Worm (Caenorhabditis elegans) whole organism, early embryonic: ENCODE results near the gene T22E5.6.

Experiments
- B0310.2 ChIP-seq: sonication (generic microtip); optimal IDR thresholded peaks from 2 replicates; lab custom pipeline; 2016; ENCODE audit warnings: mild to moderate bottlenecking, missing genetic modification characterization, missing compliant biosample characterization
- ama-1 ChIP-seq: fragments of 150-350 bp; optimal IDR thresholded peaks from 2 replicates; lab custom pipeline; 2014
- ceh-13 ChIP-seq: fragments of 200-800 bp; sonication (Bioruptor generic); optimal IDR thresholded peaks from 2 replicates; lab custom pipeline; 2018; ENCODE audit warnings: mild to moderate bottlenecking, missing genetic modification characterization, missing compliant biosample characterization
- sea-1 ChIP-seq: fragments of 200-800 bp; sonication (Bioruptor generic); conservative IDR thresholded peaks from 2 replicates; pipeline ENCODE4 v1.3.6; 2022; ENCODE audit warnings: missing genetic modification characterization, missing compliant biosample characterization

DNA sequence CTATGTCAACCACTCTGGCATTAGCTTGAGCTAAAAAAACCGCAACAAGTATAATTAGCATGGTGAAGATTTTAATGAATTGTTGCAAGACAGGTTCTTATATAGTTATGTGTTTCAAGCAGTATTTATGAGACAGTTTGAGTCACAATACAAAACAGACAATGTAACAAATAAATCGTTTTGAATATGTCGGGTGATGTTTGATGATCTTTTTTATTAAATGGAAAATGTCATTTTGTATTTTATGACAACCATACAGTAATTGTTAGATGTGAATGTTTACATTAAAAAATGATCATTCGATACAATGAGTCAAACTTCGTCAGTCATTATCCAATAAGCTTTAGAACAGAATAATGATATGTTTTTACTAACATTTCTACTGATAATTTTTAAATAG lies 27.2 kb upstream of the T22E5.6 start, which contains the start of gene K10C2.7:
- TF ChIP-seq ama-1 (lab: Kevin White, UChicago), result no peak
- no peak for TF ChIP-seq sea-1
- no peak for TF ChIP-seq ceh-13 (GFP tag; lab: Kevin White, UChicago)
- TF ChIP-seq B0310.2 (tag; lab: Kevin White, UChicago), result no peak
